Worm (Caenorhabditis elegans): ENCODE measurements around the gene F32H5.4.

ce11 chrV:13402524-13402923 lies 42.2 kb downstream of the F32H5.4 start:
- no peak for TF ChIP-seq tbx-7 (tag; optimal IDR thresholded peaks at IDR 0.05)
- TF ChIP-seq T23F11.4 (GFP tag; optimal IDR thresholded peaks at IDR 0.05) = no peak
- no peak for TF ChIP-seq unc-86 (tag; optimal IDR thresholded peaks at IDR 0.05)
- no peak for TF ChIP-seq ceh-48 (tag; optimal IDR thresholded peaks at IDR 0.05)
- TF ChIP-seq tbx-2 (tag; optimal IDR thresholded peaks at IDR 0.05) = no peak
- no peak for TF ChIP-seq ets-4 (tag; optimal IDR thresholded peaks at IDR 0.05)
- no peak for TF ChIP-seq rnt-1 (tag; optimal IDR thresholded peaks at IDR 0.05)
- TF ChIP-seq fkh-10 (GFP tag; optimal IDR thresholded peaks at IDR 0.05) = no peak
- TF ChIP-seq ama-1 (optimal IDR thresholded peaks at IDR 0.05) = no peak
- TF ChIP-seq ceh-9 (tag; optimal IDR thresholded peaks at IDR 0.05) = no peak

Data from whole organism, late embryonic.